Worm (Caenorhabditis elegans): ENCODE measurements around the gene fbxb-95.

DNA sequence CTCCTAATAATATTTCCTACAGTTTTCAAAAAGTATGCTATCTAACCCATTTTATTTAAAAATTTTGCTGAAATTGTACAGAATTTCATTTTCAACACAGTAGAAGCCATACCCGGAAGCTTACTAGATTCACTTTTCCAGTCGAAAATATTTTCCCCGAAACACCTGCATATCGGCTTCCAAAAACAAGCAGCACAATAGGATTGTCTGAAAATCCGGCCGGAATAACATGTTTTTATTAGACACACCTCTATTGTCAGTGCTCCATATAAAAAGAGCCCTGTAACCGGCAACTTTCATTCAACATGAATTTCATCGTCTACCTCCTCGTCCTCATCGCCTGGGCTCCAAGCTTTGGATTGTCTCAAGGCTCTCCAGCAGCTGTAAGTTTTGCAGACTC lies 1.7 kb upstream of the fbxb-95 start, which contains the start of gene C52E2.2:
- TF ChIP-seq pros-1 (tag; optimal IDR thresholded peaks at IDR 0.05) (no peak), nhr-11 (tag; optimal IDR thresholded peaks at IDR 0.05) (no peak), tbx-2 (tag; optimal IDR thresholded peaks at IDR 0.05) (no peak), F13H6.1 (tag; optimal IDR thresholded peaks at IDR 0.05) (no peak), che-1 (tag; optimal IDR thresholded peaks at IDR 0.05) (no peak), odd-2 (tag; optimal IDR thresholded peaks at IDR 0.05) (no peak), ama-1 (optimal IDR thresholded peaks at IDR 0.05) (no peak)

Data from whole organism, late embryonic.